Fruit fly (Drosophila melanogaster) whole organism, embryonic: ENCODE data around the gene BORCS6.

Experiments
- Awh ChIP-seq: fragments of 200-800 bp; sonication (Bioruptor generic); IDR thresholded peaks from 2 replicates; pipeline ENCODE4, ENCODE4 v1.3.6; 2022; ENCODE audit warnings: missing biosample characterization, missing genetic modification characterization
- CG13424 ChIP-seq: fragments of 200-800 bp; sonication (Bioruptor generic); optimal IDR thresholded peaks from 2 replicates; lab custom pipeline; 2019; ENCODE audit warnings: missing biosample characterization, mild to moderate bottlenecking, missing genetic modification characterization, moderate library complexity
- CG14860 ChIP-seq: fragments of 200-800 bp; sonication (Bioruptor generic); IDR thresholded peaks from 3 replicates; pipeline ENCODE4 v1.3.6; 2022; ENCODE audit warnings: missing biosample characterization, missing genetic modification characterization; ENCODE audit not compliant: partially characterized antibody
- CG1647 ChIP-seq: fragments of 200-800 bp; sonication (Bioruptor generic); optimal IDR thresholded peaks from 3 replicates; lab custom pipeline; 2016; ENCODE audit warnings: missing biosample characterization, missing genetic modification characterization
- CG16813 ChIP-seq: fragments of 200-800 bp; sonication (Bioruptor generic); IDR thresholded peaks from 3 replicates; pipeline ENCODE4 v1.3.6; 2022; ENCODE audit warnings: missing biosample characterization, missing genetic modification characterization; ENCODE audit not compliant: partially characterized antibody
- CG17385 ChIP-seq: fragments of 200-800 bp; sonication (Bioruptor generic); optimal IDR thresholded peaks from 3 replicates; lab custom pipeline; 2018; ENCODE audit warnings: missing biosample characterization, mild to moderate bottlenecking, missing genetic modification characterization
- CG17802 ChIP-seq: fragments of 200-800 bp; sonication (Bioruptor generic); optimal IDR thresholded peaks from 2 replicates; lab custom pipeline; 2018; ENCODE audit warnings: missing biosample characterization, mild to moderate bottlenecking, missing genetic modification characterization, moderate library complexity
- CG17829 ChIP-seq: fragments of 200-800 bp; optimal IDR thresholded peaks from 2 replicates; lab custom pipeline; 2019; ENCODE audit warnings: missing biosample characterization, mild to moderate bottlenecking, missing genetic modification characterization, moderate library complexity
- CG18476 ChIP-seq: fragments of 200-800 bp; sonication (Bioruptor generic); optimal IDR thresholded peaks from 2 replicates; lab custom pipeline; 2016; ENCODE audit warnings: missing biosample characterization, mild to moderate bottlenecking, missing genetic modification characterization
- CG18764 ChIP-seq: fragments of 200-800 bp; sonication (Bioruptor generic); optimal IDR thresholded peaks from 3 replicates; lab custom pipeline; 2016; ENCODE audit warnings: missing biosample characterization, missing genetic modification characterization
- CG30431 ChIP-seq: fragments of 200-800 bp; sonication (Bioruptor generic); optimal IDR thresholded peaks from 2 replicates; lab custom pipeline; 2017; ENCODE audit warnings: missing biosample characterization, missing genetic modification characterization
- CG3163 ChIP-seq: fragments of 200-800 bp; sonication (Bioruptor generic); optimal IDR thresholded peaks from 3 replicates; lab custom pipeline; 2016; ENCODE audit warnings: missing biosample characterization, missing genetic modification characterization
- CG32772 ChIP-seq: fragments of 200-800 bp; sonication (Bioruptor generic); IDR thresholded peaks from 2 replicates; pipeline ENCODE4 v1.3.6; 2022; ENCODE audit warnings: missing biosample characterization, missing genetic modification characterization
- CG3838 ChIP-seq: fragments of 200-800 bp; sonication (Bioruptor generic); optimal IDR thresholded peaks from 3 replicates; lab custom pipeline; 2016; ENCODE audit warnings: missing biosample characterization, missing genetic modification characterization
- CG4730 ChIP-seq: fragments of 200-800 bp; sonication (Bioruptor generic); IDR thresholded peaks from 2 replicates; pipeline ENCODE4 v1.3.6; 2022; ENCODE audit warnings: missing biosample characterization, missing genetic modification characterization
- CG9727 ChIP-seq: fragments of 200-800 bp; sonication (Bioruptor generic); optimal IDR thresholded peaks from 3 replicates; lab custom pipeline; 2017; ENCODE audit warnings: missing biosample characterization, mild to moderate bottlenecking, missing genetic modification characterization
- Deaf1 ChIP-seq: fragments of 200-800 bp; optimal IDR thresholded peaks from 3 replicates; lab custom pipeline; 2019; ENCODE audit warnings: missing biosample characterization, mild to moderate bottlenecking, missing genetic modification characterization, moderate library complexity
- Dek ChIP-seq: fragments of 200-800 bp; sonication (Bioruptor generic); optimal IDR thresholded peaks from 3 replicates; lab custom pipeline; 2019; ENCODE audit warnings: missing biosample characterization, mild to moderate bottlenecking, missing genetic modification characterization, moderate library complexity
- Fer1 ChIP-seq: fragments of 200-800 bp; sonication (Bioruptor generic); optimal IDR thresholded peaks from 2 replicates; lab custom pipeline; 2017; ENCODE audit warnings: missing biosample characterization, mild to moderate bottlenecking, missing genetic modification characterization
- Fer2 ChIP-seq: fragments of 200-800 bp; sonication (Bioruptor generic); optimal IDR thresholded peaks from 2 replicates; lab custom pipeline; 2018; ENCODE audit warnings: missing biosample characterization, mild to moderate bottlenecking, missing genetic modification characterization, moderate library complexity
- HLHmδ ChIP-seq: fragments of 200-800 bp; sonication (Bioruptor generic); optimal IDR thresholded peaks from 2 replicates; lab custom pipeline; 2018; ENCODE audit warnings: missing biosample characterization, mild to moderate bottlenecking, missing genetic modification characterization, moderate library complexity
- Kr ChIP-seq: fragments of 200-800 bp; sonication (Bioruptor generic); optimal IDR thresholded peaks from 2 replicates; lab custom pipeline; 2017; ENCODE audit warnings: missing biosample characterization, mild to moderate bottlenecking, missing genetic modification characterization
- Mad ChIP-seq: fragments of 200-800 bp; sonication (Bioruptor generic); optimal IDR thresholded peaks from 2 replicates; lab custom pipeline; 2016; ENCODE audit warnings: missing biosample characterization, missing genetic modification characterization
- Six4 ChIP-seq: fragments of 200-800 bp; sonication (Bioruptor generic); optimal IDR thresholded peaks from 2 replicates; lab custom pipeline; 2016; ENCODE audit warnings: missing biosample characterization, missing genetic modification characterization
- Xbp1 ChIP-seq: fragments of 200-800 bp; sonication (Bioruptor generic); optimal IDR thresholded peaks from 3 replicates; lab custom pipeline; 2016; ENCODE audit warnings: missing biosample characterization, mild to moderate bottlenecking, missing genetic modification characterization
- ase ChIP-seq: fragments of 200-800 bp; sonication (Bioruptor generic); IDR thresholded peaks from 3 replicates; pipeline ENCODE4 v1.3.6; 2022; ENCODE audit warnings: missing biosample characterization, missing genetic modification characterization
- cato ChIP-seq: fragments of 200-800 bp; sonication (Bioruptor generic); optimal IDR thresholded peaks from 2 replicates; lab custom pipeline; 2016; ENCODE audit warnings: missing biosample characterization, missing genetic modification characterization, borderline replicate concordance
- caup ChIP-seq: fragments of 200-800 bp; sonication (Bioruptor generic); optimal IDR thresholded peaks from 3 replicates; lab custom pipeline; 2017; ENCODE audit warnings: missing biosample characterization, mild to moderate bottlenecking, missing genetic modification characterization, moderate library complexity; ENCODE audit not compliant: severe bottlenecking
- chinmo ChIP-seq: fragments of 200-800 bp; sonication (Bioruptor generic); IDR thresholded peaks from 4 replicates; pipeline ENCODE4 v1.3.6; 2022; ENCODE audit warnings: missing biosample characterization, missing genetic modification characterization; ENCODE audit not compliant: partially characterized antibody
- crp ChIP-seq, 2 experiments: fragments of 200-800 bp; sonication (Bioruptor generic); optimal IDR thresholded peaks; 2 replicates in 1 of 2; 3 replicates in 1 of 2; lab custom pipeline; 2017; ENCODE audit warnings: missing biosample characterization in 2 of 2, missing genetic modification characterization in 2 of 2, mild to moderate bottlenecking in 1 of 2, moderate library complexity in 1 of 2
- cwo ChIP-seq: fragments of 200-800 bp; sonication (Bioruptor generic); optimal IDR thresholded peaks from 3 replicates; lab custom pipeline; 2017; ENCODE audit warnings: missing biosample characterization, missing genetic modification characterization, mild to moderate bottlenecking, moderate library complexity, missing genetic modification reagents
- exex ChIP-seq: fragments of 200-800 bp; sonication (Bioruptor generic); optimal IDR thresholded peaks from 4 replicates; lab custom pipeline; 2018; ENCODE audit warnings: missing biosample characterization, mild to moderate bottlenecking, missing genetic modification characterization, moderate library complexity
- fd64A ChIP-seq: fragments of 200-800 bp; sonication (Bioruptor generic); optimal IDR thresholded peaks from 3 replicates; lab custom pipeline; 2018; ENCODE audit warnings: missing biosample characterization, mild to moderate bottlenecking, missing genetic modification characterization
- grn ChIP-seq: fragments of 200-800 bp; sonication (Bioruptor generic); optimal IDR thresholded peaks from 3 replicates; lab custom pipeline; 2017; ENCODE audit warnings: missing biosample characterization, missing genetic modification characterization
- hth ChIP-seq: fragments of >200 bp; optimal IDR thresholded peaks from 2 replicates; lab custom pipeline; 2017; ENCODE audit warnings: inconsistent platforms
- kah ChIP-seq: fragments of 200-800 bp; sonication (Bioruptor generic); optimal IDR thresholded peaks from 2 replicates; lab custom pipeline; 2018; ENCODE audit warnings: missing biosample characterization, mild to moderate bottlenecking, missing genetic modification characterization
- lbe ChIP-seq: fragments of 200-800 bp; sonication (Bioruptor generic); optimal IDR thresholded peaks from 2 replicates; lab custom pipeline; 2016; ENCODE audit warnings: missing biosample characterization, mild to moderate bottlenecking, missing genetic modification characterization
- mirr ChIP-seq: fragments of 200-800 bp; sonication (Bioruptor generic); optimal IDR thresholded peaks from 3 replicates; lab custom pipeline; 2018; ENCODE audit warnings: missing biosample characterization, mild to moderate bottlenecking, missing genetic modification characterization
- mld ChIP-seq: fragments of 200-800 bp; sonication (Bioruptor generic); IDR thresholded peaks from 3 replicates; pipeline ENCODE4 v1.3.6; 2022; ENCODE audit warnings: missing biosample characterization, missing genetic modification characterization; ENCODE audit not compliant: partially characterized antibody
- pfk ChIP-seq: fragments of 200-800 bp; sonication (Bioruptor generic); optimal IDR thresholded peaks from 2 replicates; lab custom pipeline; 2018; ENCODE audit warnings: missing biosample characterization, mild to moderate bottlenecking, missing genetic modification characterization, moderate library complexity
- pros ChIP-seq: fragments of 200-800 bp; sonication (Bioruptor generic); optimal IDR thresholded peaks from 3 replicates; lab custom pipeline; 2019; ENCODE audit warnings: missing biosample characterization, mild to moderate bottlenecking, missing genetic modification characterization, moderate library complexity
- sim ChIP-seq: fragments of 200-800 bp; sonication (Bioruptor generic); IDR thresholded peaks from 2 replicates; pipeline ENCODE4 v1.3.6; 2022; ENCODE audit warnings: missing biosample characterization, missing genetic modification characterization
- slou ChIP-seq: fragments of 200-800 bp; sonication (Bioruptor generic); optimal IDR thresholded peaks from 3 replicates; lab custom pipeline; 2016; ENCODE audit warnings: missing biosample characterization, missing genetic modification characterization
- sob ChIP-seq: fragments of 200-800 bp; sonication (Bioruptor generic); IDR thresholded peaks from 2 replicates; pipeline ENCODE4 v1.3.6; 2022; ENCODE audit warnings: missing biosample characterization, missing genetic modification characterization
- sr ChIP-seq: fragments of 200-800 bp; sonication (Bioruptor generic); IDR thresholded peaks from 3 replicates; pipeline ENCODE4 v1.3.6; 2022; ENCODE audit warnings: missing biosample characterization, missing genetic modification characterization
- ssp ChIP-seq: fragments of 200-800 bp; sonication (Bioruptor generic); IDR thresholded peaks from 2 replicates; pipeline ENCODE4 v1.3.6; 2022; ENCODE audit warnings: missing biosample characterization, missing genetic modification characterization
- trem ChIP-seq: fragments of 200-800 bp; optimal IDR thresholded peaks from 3 replicates; lab custom pipeline; 2019; ENCODE audit warnings: missing biosample characterization, mild to moderate bottlenecking, missing genetic modification characterization, moderate library complexity
- wek ChIP-seq: fragments of 200-800 bp; sonication (Bioruptor generic); optimal IDR thresholded peaks from 3 replicates; lab custom pipeline; 2018; ENCODE audit warnings: missing biosample characterization, mild to moderate bottlenecking, missing genetic modification characterization, moderate library complexity

The BORCS6 gene

dm6 chr3L:548304-549198 lies 7.9 kb downstream of the BORCS6 start (continued):
- TF ChIP-seq CG17802 (tag; lab: Kevin White, UChicago) (no peak), sim (0 out of 2 replicates have a peak, but pooled peaks have one; percentile 12), hth (lab: Kevin White, UChicago) (no peak), Awh (no peak), sob (GFP tag; lab: Robert Waterston, UW) (peak; percentile 5; the same call in 1 of the 2 replicates), fd64A (GFP tag; lab: Kevin White, UChicago) (no peak), pros (GFP tag; lab: Kevin White, UChicago) (no peak), crp (GFP tag; optimal IDR thresholded peaks at IDR 0.05; lab: Kevin White, UChicago) (no peak), exex (peak; percentile 94), CG17385 (peak; percentile 55), CG9727 (GFP tag; lab: Kevin White, UChicago) (no peak), caup (GFP tag; lab: Kevin White, UChicago) (peak; percentile 12), CG14860 (no peak), CG3163 (GFP tag; lab: Kevin White, UChicago) (no peak), Kr (GFP tag; lab: Kevin White, UChicago) (no peak), CG13424 (no peak), lbe (peak; percentile 63), mirr (GFP tag; lab: Kevin White, UChicago) (peak; percentile 77), ssp (no peak), mld (no peak), CG18476 (GFP tag; lab: Kevin White, UChicago) (no peak), slou (no peak), pfk (GFP tag; lab: Kevin White, UChicago) (peak; percentile 15), Fer1 (peak; percentile 38), Six4 (no peak), CG17829 (tag; lab: Kevin White, UChicago) (no peak), CG32772 (no peak), CG30431 (GFP tag; lab: Kevin White, UChicago) (no peak), HLHmδ (GFP tag; lab: Kevin White, UChicago) (no peak), cwo (GFP tag; lab: Kevin White, UChicago) (no peak), CG18764 (no peak), wek (GFP tag; lab: Kevin White, UChicago) (no peak), Mad (no peak), CG1647 (no peak), CG3838 (no peak), Dek (tag; lab: Kevin White, UChicago) (no peak), sr (GFP tag; lab: Robert Waterston, UW) (no peak), ase (GFP tag; lab: Robert Waterston, UW) (no peak), cato (GFP tag; lab: Kevin White, UChicago) (no peak), Xbp1 (GFP tag; lab: Kevin White, UChicago) (no peak), CG4730 (GFP tag; lab: Robert Waterston, UW) (no peak), kah (GFP tag; lab: Kevin White, UChicago) (no peak), Deaf1 (tag; lab: Kevin White, UChicago) (no peak), Fer2 (tag; lab: Kevin White, UChicago) (no peak), CG16813 (GFP tag; lab: Robert Waterston, UW) (no peak), chinmo (GFP tag; lab: Robert Waterston, UW) (peak; percentile 83; the same call in 2 of the 4 replicates), grn (GFP tag; lab: Kevin White, UChicago) (peak; percentile 62), trem (tag; lab: Kevin White, UChicago) (no peak)
